Worm (Caenorhabditis elegans) whole organism, L2 larva: ENCODE data around the gene acr-24.

ENCODE experiments used
- ceh-82 ChIP-seq: fragments of 150-350 bp; optimal IDR thresholded peaks from 2 replicates; lab custom pipeline; 2014; ENCODE audit warnings: missing biosample characterization, missing genetic modification characterization
- elt-1 ChIP-seq: fragments of 150-350 bp; optimal IDR thresholded peaks from 2 replicates; lab custom pipeline; 2014; ENCODE audit warnings: missing biosample characterization, missing genetic modification characterization
- lin-39 ChIP-seq: fragments of 150-350 bp; optimal IDR thresholded peaks from 2 replicates; lab custom pipeline; 2014; ENCODE audit warnings: missing biosample characterization, missing genetic modification reagents, missing genetic modification characterization
- mab-5 ChIP-seq: fragments of 150-350 bp; optimal IDR thresholded peaks from 2 replicates; lab custom pipeline; 2014; ENCODE audit warnings: missing biosample characterization, missing genetic modification characterization
- nhr-12 ChIP-seq: fragments of 150-350 bp; optimal IDR thresholded peaks from 2 replicates; lab custom pipeline; 2014; ENCODE audit warnings: missing biosample characterization, missing genetic modification characterization
- nhr-23 ChIP-seq: fragments of 150-350 bp; optimal IDR thresholded peaks from 2 replicates; lab custom pipeline; 2014; ENCODE audit warnings: missing biosample characterization, missing genetic modification reagents, missing genetic modification characterization
- peb-1 ChIP-seq: fragments of 150-350 bp; optimal IDR thresholded peaks from 2 replicates; lab custom pipeline; 2014; ENCODE audit warnings: missing biosample characterization, missing genetic modification characterization
- skn-1 ChIP-seq: sonication (generic microtip); optimal IDR thresholded peaks from 2 replicates; lab custom pipeline; 2017; ENCODE audit warnings: missing biosample characterization, missing genetic modification characterization
- sma-9 ChIP-seq, 2 experiments: fragments of 150-350 bp in 1 of 2; sonication (generic microtip) in 1 of 2; optimal IDR thresholded peaks; 2 replicates each; lab custom pipeline; 2014 to 2016; ENCODE audit warnings: missing genetic modification characterization in 2 of 2, mild to moderate bottlenecking in 1 of 2, missing biosample characterization in 1 of 2, missing compliant biosample characterization in 1 of 2, missing genetic modification reagents in 1 of 2, moderate library complexity in 1 of 2
- snpc-4 ChIP-seq: fragments of 150-350 bp; optimal IDR thresholded peaks from 2 replicates; lab custom pipeline; 2014; ENCODE audit warnings: missing biosample characterization, missing genetic modification characterization
- unc-62 ChIP-seq: fragments of 150-350 bp; optimal IDR thresholded peaks from 2 replicates; lab custom pipeline; 2014; ENCODE audit warnings: missing biosample characterization, missing genetic modification reagents, missing genetic modification characterization
- zag-1 ChIP-seq: fragments of 150-350 bp; optimal IDR thresholded peaks from 2 replicates; lab custom pipeline; 2014; ENCODE audit warnings: missing biosample characterization, missing genetic modification characterization
- ztf-11 ChIP-seq: sonication (generic microtip); optimal IDR thresholded peaks from 2 replicates; lab custom pipeline; 2017; ENCODE audit warnings: missing biosample characterization, missing genetic modification characterization

ce11 chrIV:15476369-15476768, 21.0 kb upstream of the acr-24 start:
- TF ChIP-seq nhr-23 (tag; lab: Kevin White, UChicago): no peak
- TF ChIP-seq skn-1 (tag; lab: Kevin White, UChicago): no peak
- no peak for TF ChIP-seq unc-62 (GFP tag; lab: Kevin White, UChicago)
- no peak for TF ChIP-seq elt-1 (tag; lab: Kevin White, UChicago)
- no peak for TF ChIP-seq lin-39 (tag; lab: Kevin White, UChicago)
- no peak for TF ChIP-seq peb-1
- no peak for TF ChIP-seq mab-5 (tag; lab: Kevin White, UChicago)
- no peak for TF ChIP-seq ztf-11
- TF ChIP-seq ceh-82 (tag; lab: Kevin White, UChicago): no peak
- no peak for TF ChIP-seq sma-9 (GFP tag; optimal IDR thresholded peaks at IDR 0.05; lab: Kevin White, UChicago)
- no peak for TF ChIP-seq sma-9 (tag; optimal IDR thresholded peaks at IDR 0.05; lab: Kevin White, UChicago)
- no peak for TF ChIP-seq zag-1 (tag; lab: Kevin White, UChicago)
- no peak for TF ChIP-seq nhr-12 (tag; lab: Kevin White, UChicago)
- TF ChIP-seq snpc-4 (tag; lab: Kevin White, UChicago): no peak
